In the genomic region with DNA sequence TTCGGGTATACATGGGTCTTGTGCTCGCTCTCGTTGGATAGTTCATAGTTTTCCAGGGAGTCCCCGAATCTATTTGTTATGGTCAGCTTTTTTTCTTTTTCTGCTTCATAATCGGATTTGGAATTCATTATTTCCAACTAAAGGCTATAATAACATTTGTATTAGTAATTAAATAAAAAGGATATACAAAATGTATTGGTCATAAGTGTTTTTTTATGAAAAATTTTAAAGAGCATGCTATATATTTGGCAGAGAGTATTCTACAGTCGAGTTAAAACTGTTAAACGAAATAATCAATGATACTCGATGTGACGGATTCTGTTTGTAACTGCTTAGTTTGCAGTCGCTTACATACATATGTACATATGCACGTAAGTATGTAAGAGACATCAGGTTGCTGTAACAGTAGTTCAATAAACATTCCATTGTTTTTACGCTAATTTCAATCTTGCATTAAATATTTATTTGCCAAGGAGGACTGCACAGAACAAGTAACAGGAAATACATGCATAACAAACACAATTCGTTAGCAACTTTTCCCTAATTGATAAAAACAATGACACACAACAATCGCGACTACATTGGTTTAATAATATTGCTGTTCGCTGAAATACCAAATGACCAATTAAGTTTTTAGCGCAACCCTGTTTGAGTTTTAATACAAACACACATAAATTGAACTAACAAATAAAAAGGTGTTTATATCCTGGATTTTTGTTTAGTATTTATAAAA, we compare ENCODE assay signal across 2 fruit fly cellular contexts.
A peak's percentile ranks its signal among the peaks of the same experiment; 100 is the strongest.
TF ChIP-seq lines count a peak whose summit lies in the region.

No protein-coding gene starts in this region.

TF ChIP-seq in whole organism, embryonic, 481 proteins besides CTCF, POLR2A, EP300 and RAD21 (continued from another document):
- TF ChIP-seq Six4 (GFP tag; optimal IDR thresholded peaks at IDR 0.05; lab: Kevin White, UChicago) (no peak), dmrt99B (tag; optimal IDR thresholded peaks at IDR 0.05; lab: Kevin White, UChicago) (peak; percentile 34), tap (tag; optimal IDR thresholded peaks at IDR 0.05; lab: Kevin White, UChicago) (peak; percentile 6), D19A (tag; optimal IDR thresholded peaks at IDR 0.05; lab: Kevin White, UChicago) (peak; percentile 90), CG16863 (GFP tag; optimal IDR thresholded peaks at IDR 0.05; lab: Kevin White, UChicago) (no peak), eve (GFP tag; optimal IDR thresholded peaks at IDR 0.05; lab: Kevin White, UChicago) (peak in 1 of 2 experiments; percentile 41), CG7839 (tag; optimal IDR thresholded peaks at IDR 0.05; lab: Kevin White, UChicago) (peak; percentile 60), CG13424 (tag; optimal IDR thresholded peaks at IDR 0.05; lab: Kevin White, UChicago) (peak; percentile 13), Max (GFP tag; optimal IDR thresholded peaks at IDR 0.05; lab: Kevin White, UChicago) (peak; percentile 37), CG18011 (GFP tag; optimal IDR thresholded peaks at IDR 0.05; lab: Kevin White, UChicago) (peak; percentile 12), CG4617 (GFP tag; optimal IDR thresholded peaks at IDR 0.05; lab: Kevin White, UChicago; ENCODE audit: borderline replicate concordance) (peak; percentile 77), CG12219 (GFP tag; optimal IDR thresholded peaks at IDR 0.05; lab: Kevin White, UChicago) (peak; percentile 17), CG31224 (GFP tag; IDR thresholded peaks at IDR 0.05; lab: Robert Waterston, UW) (no peak), CG42726 (GFP tag; IDR thresholded peaks at IDR 0.05; lab: Robert Waterston, UW; ENCODE audit: partially characterized antibody) (no peak), Scr (GFP tag; IDR thresholded peaks at IDR 0.05; lab: Robert Waterston, UW; ENCODE audit: partially characterized antibody) (peak; percentile 28; the same call in 1 of the 2 replicates), dmrt11E (tag; optimal IDR thresholded peaks at IDR 0.05; lab: Kevin White, UChicago) (peak; percentile 20), CG13287 (GFP tag; IDR thresholded peaks at IDR 0.05; lab: Robert Waterston, UW; ENCODE audit: partially characterized antibody) (0 out of 2 replicates have a peak, but pooled peaks have one; percentile 50), chn (GFP tag; optimal IDR thresholded peaks at IDR 0.05; lab: Kevin White, UChicago) (no peak), dysf (GFP tag; IDR thresholded peaks at IDR 0.05; lab: Robert Waterston, UW) (peak; percentile 49; the same call in 1 of the 3 replicates), dpn (GFP tag; optimal IDR thresholded peaks at IDR 0.05; lab: Kevin White, UChicago) (peak in 1 of 2 experiments; percentile 8), hth (optimal IDR thresholded peaks at IDR 0.05; lab: Kevin White, UChicago) (no peak), CG2712 (tag; optimal IDR thresholded peaks at IDR 0.05; lab: Kevin White, UChicago) (peak; percentile 28), bsh (GFP tag; optimal IDR thresholded peaks at IDR 0.05; lab: Kevin White, UChicago) (peak in 1 of 2 experiments; percentile 25), MESR4 (GFP tag; optimal IDR thresholded peaks at IDR 0.05; lab: Kevin White, UChicago) (peak; percentile 70), phol (tag; optimal IDR thresholded peaks at IDR 0.05; lab: Kevin White, UChicago) (peak; percentile 5), fd96Cb (tag; optimal IDR thresholded peaks at IDR 0.05; lab: Kevin White, UChicago) (peak; percentile 9), slbo (GFP tag; IDR thresholded peaks at IDR 0.05; lab: Robert Waterston, UW) (0 out of 2 replicates have a peak, but pooled peaks have one; percentile 7), BEAF-32 (GFP tag; optimal IDR thresholded peaks at IDR 0.05; lab: Kevin White, UChicago) (no peak), lmd (GFP tag; IDR thresholded peaks at IDR 0.05; lab: Robert Waterston, UW) (no peak), CG17359 (tag; optimal IDR thresholded peaks at IDR 0.05; lab: Kevin White, UChicago) (peak; percentile 16), grau (tag; optimal IDR thresholded peaks at IDR 0.05; lab: Kevin White, UChicago) (peak; percentile 36), nerfin-1 (tag; optimal IDR thresholded peaks at IDR 0.05; lab: Kevin White, UChicago) (peak; percentile 6), HLH4C (GFP tag; IDR thresholded peaks at IDR 0.05; lab: Robert Waterston, UW; ENCODE audit: partially characterized antibody) (0 out of 3 replicates have a peak, but pooled peaks have one; percentile 47), row (GFP tag; IDR thresholded peaks at IDR 0.05; lab: Robert Waterston, UW) (peak; percentile 47; the same call in 2 of the 3 replicates), CG31365 (tag; optimal IDR thresholded peaks at IDR 0.05; lab: Kevin White, UChicago) (peak; percentile 55), Hr51 (GFP tag; optimal IDR thresholded peaks at IDR 0.05; lab: Kevin White, UChicago) (peak in 1 of 2 experiments; percentile 42), CG15269 (tag; optimal IDR thresholded peaks at IDR 0.05; lab: Kevin White, UChicago) (peak; percentile 47), vvl (GFP tag; IDR thresholded peaks at IDR 0.05; lab: Robert Waterston, UW) (peak; percentile 17; the same call in 1 of the 2 replicates), ase (GFP tag; IDR thresholded peaks at IDR 0.05; lab: Robert Waterston, UW) (no peak), CG18262 (tag; optimal IDR thresholded peaks at IDR 0.05; lab: Kevin White, UChicago) (peak; percentile 0), CG10979 (tag; optimal IDR thresholded peaks at IDR 0.05; lab: Kevin White, UChicago) (peak; percentile 29), CG12744 (GFP tag; optimal IDR thresholded peaks at IDR 0.05; lab: Kevin White, UChicago) (no peak), nmo (GFP tag; optimal IDR thresholded peaks at IDR 0.05; lab: Kevin White, UChicago) (peak; percentile 30), CG2120 (GFP tag; optimal IDR thresholded peaks at IDR 0.05; lab: Kevin White, UChicago) (peak; percentile 0), Med (GFP tag; lab: Kevin White, UChicago) (peak; percentile 39), rib (GFP tag; IDR thresholded peaks at IDR 0.05; lab: Robert Waterston, UW) (no peak)

TF ChIP-seq in whole organism, prepupa, 60 proteins besides CTCF, POLR2A, EP300 and RAD21 (continued from another document):
- TF ChIP-seq net (GFP tag; optimal IDR thresholded peaks at IDR 0.05; lab: Kevin White, UChicago) (no peak), topi (GFP tag; optimal IDR thresholded peaks at IDR 0.05; lab: Kevin White, UChicago) (peak; percentile 15), fd85E (GFP tag; optimal IDR thresholded peaks at IDR 0.05; lab: Kevin White, UChicago) (no peak), CG6163 (GFP tag; IDR thresholded peaks at IDR 0.05; lab: Robert Waterston, UW) (no peak), Ets96B (tag; optimal IDR thresholded peaks at IDR 0.05; lab: Kevin White, UChicago) (peak; percentile 16), Hr4 (GFP tag; optimal IDR thresholded peaks at IDR 0.05; lab: Kevin White, UChicago) (peak; percentile 39), Hr39 (GFP tag; optimal IDR thresholded peaks at IDR 0.05; lab: Kevin White, UChicago) (peak; percentile 2), OdsH (GFP tag; optimal IDR thresholded peaks at IDR 0.05; lab: Kevin White, UChicago) (peak; percentile 17), dac (GFP tag; optimal IDR thresholded peaks at IDR 0.05; lab: Kevin White, UChicago) (no peak), CG15336 (GFP tag; IDR thresholded peaks at IDR 0.05; lab: Robert Waterston, UW) (peak; percentile 21; the same call in 1 of the 2 replicates), Sox102F (GFP tag; optimal IDR thresholded peaks at IDR 0.05; lab: Kevin White, UChicago) (no peak)
